Fruit fly (Drosophila melanogaster): ENCODE data around the gene Spt6.

dm6 chrX:6260900-6261299 lies 6.7 kb upstream of the Spt6 start, which contains the start of gene Josd:
- TF ChIP-seq CG8478 (optimal IDR thresholded peaks at IDR 0.05) (no peak), CTCF (optimal IDR thresholded peaks at IDR 0.05) (no peak)

Data from S2 (cell line).